Worm (Caenorhabditis elegans): ENCODE results near the gene F58H1.7.

ce11 chrV:11942325-11942724 lies 22.3 kb downstream of the F58H1.7 start, which contains the start of gene F58H1.6:
- no peak for TF ChIP-seq ztf-11 (tag; optimal IDR thresholded peaks at IDR 0.05)
- no peak for TF ChIP-seq C34F6.9 (tag; optimal IDR thresholded peaks at IDR 0.05)
- no peak for TF ChIP-seq ama-1 (optimal IDR thresholded peaks at IDR 0.05)
- no peak for TF ChIP-seq mdl-1 (tag; optimal IDR thresholded peaks at IDR 0.05)
